Fruit fly (Drosophila melanogaster) whole organism, wandering third instar larva: ENCODE data around the gene Rad60.

Experiments used
- Dif ChIP-seq: fragments of 200-275, 200-300 bp; sonication (Bioruptor generic); optimal IDR thresholded peaks from 2 replicates; lab custom pipeline; 2018; ENCODE audit warnings: missing biosample characterization, missing genetic modification characterization; ENCODE audit not compliant: partially characterized antibody
- Vsx2 ChIP-seq: fragments of 200-300, 225-300 bp; sonication (Bioruptor generic); optimal IDR thresholded peaks from 2 replicates; lab custom pipeline; 2018; ENCODE audit warnings: missing biosample characterization, missing genetic modification characterization; ENCODE audit not compliant: partially characterized antibody
- jim ChIP-seq: fragments of 175-275, 200-325 bp; sonication (Bioruptor generic); optimal IDR thresholded peaks from 2 replicates; lab custom pipeline; 2016; ENCODE audit warnings: missing biosample characterization, mild to moderate bottlenecking, missing genetic modification characterization
- pan ChIP-seq: fragments of >200 bp; optimal IDR thresholded peaks from 2 replicates; lab custom pipeline; 2017
- psq ChIP-seq: fragments of 200-800 bp; sonication (Bioruptor generic); optimal IDR thresholded peaks from 3 replicates; lab custom pipeline; 2017; ENCODE audit warnings: missing biosample characterization, mild to moderate bottlenecking, missing genetic modification characterization, moderate library complexity
- sv ChIP-seq: fragments of 200-800 bp; sonication (Bioruptor generic); optimal IDR thresholded peaks from 3 replicates; lab custom pipeline; 2016; ENCODE audit warnings: missing biosample characterization, missing genetic modification characterization
- usp ChIP-seq: fragments of >200 bp; optimal IDR thresholded peaks from 2 replicates; lab custom pipeline; 2017; ENCODE audit warnings: missing biosample characterization, missing genetic modification characterization

dm6 chr3R:23260569-23260968 is 9.3 kb upstream of the Rad60 start:
- TF ChIP-seq sv: no peak
- no peak for TF ChIP-seq usp (GFP tag; lab: Kevin White, UChicago)
- TF ChIP-seq pan: no peak
- no peak for TF ChIP-seq psq (GFP tag; lab: Kevin White, UChicago)
- TF ChIP-seq jim (GFP tag; lab: Kevin White, UChicago): no peak
- TF ChIP-seq Dif (GFP tag; lab: Kevin White, UChicago): no peak
- TF ChIP-seq Vsx2 (GFP tag; lab: Kevin White, UChicago): no peak
